Worm (Caenorhabditis elegans) whole organism, L3 larva: ENCODE data around the gene pccb-1.
A peak's percentile ranks its signal among the peaks of the same experiment; 100 is the strongest.

Experiments
- R02D3.7 ChIP-seq: fragments of 150-350 bp; optimal IDR thresholded peaks from 2 replicates; lab custom pipeline; 2014; ENCODE audit warnings: missing biosample characterization, missing genetic modification characterization
- ZK546.5 ChIP-seq: sonication (generic microtip); optimal IDR thresholded peaks from 2 replicates; lab custom pipeline; 2017; ENCODE audit warnings: missing biosample characterization, missing genetic modification characterization
- aly-2 ChIP-seq: fragments of 150-350 bp; optimal IDR thresholded peaks from 2 replicates; lab custom pipeline; 2014; ENCODE audit warnings: missing biosample characterization, missing genetic modification characterization
- ama-1 ChIP-seq: fragments of 150-350 bp; optimal IDR thresholded peaks from 2 replicates; lab custom pipeline; 2018
- ceh-16 ChIP-seq: sonication (generic microtip); optimal IDR thresholded peaks from 2 replicates; lab custom pipeline; 2017; ENCODE audit warnings: missing biosample characterization, missing genetic modification characterization
- ceh-28 ChIP-seq: fragments of 150-350 bp; optimal IDR thresholded peaks from 2 replicates; lab custom pipeline; 2014; ENCODE audit warnings: missing biosample characterization, missing genetic modification reagents, missing genetic modification characterization
- ceh-82 ChIP-seq: fragments of 150-350 bp; optimal IDR thresholded peaks from 2 replicates; lab custom pipeline; 2014; ENCODE audit warnings: missing biosample characterization, missing genetic modification characterization
- ceh-9 ChIP-seq: sonication (generic microtip); optimal IDR thresholded peaks from 2 replicates; lab custom pipeline; 2018; ENCODE audit warnings: missing biosample characterization, missing genetic modification characterization
- daf-12 ChIP-seq: fragments of 150-350 bp; optimal IDR thresholded peaks from 2 replicates; lab custom pipeline; 2014; ENCODE audit warnings: missing biosample characterization, missing genetic modification reagents, missing genetic modification characterization
- egl-27 ChIP-seq: sonication (generic microtip); optimal IDR thresholded peaks from 4 replicates; lab custom pipeline; 2017; ENCODE audit warnings: missing biosample characterization, missing genetic modification reagents, missing genetic modification characterization
- egl-5 ChIP-seq: fragments of 150-350 bp; optimal IDR thresholded peaks from 2 replicates; lab custom pipeline; 2017; ENCODE audit warnings: missing biosample characterization, missing genetic modification reagents, missing genetic modification characterization, inconsistent platforms
- elt-1 ChIP-seq: fragments of 150-350 bp; optimal IDR thresholded peaks from 2 replicates; lab custom pipeline; 2014; ENCODE audit warnings: missing biosample characterization, missing genetic modification characterization
- elt-2 ChIP-seq: sonication (generic microtip); optimal IDR thresholded peaks from 2 replicates; lab custom pipeline; 2016; ENCODE audit warnings: missing genetic modification reagents, mild to moderate bottlenecking, missing genetic modification characterization, missing compliant biosample characterization
- elt-3 ChIP-seq, 3 experiments: fragments of 150-350 bp in 1 of 3; sonication (generic microtip) in 2 of 3; optimal IDR thresholded peaks; 2 replicates in 2 of 3; 4 replicates in 1 of 3; lab custom pipeline; 2014 to 2017; ENCODE audit warnings: missing biosample characterization in 3 of 3, missing genetic modification characterization in 3 of 3
- eor-1 ChIP-seq, 2 experiments: fragments of 150-350 bp; optimal IDR thresholded peaks; 2 replicates each; lab custom pipeline; 2014 to 2018; ENCODE audit warnings: missing biosample characterization in 2 of 2, missing genetic modification characterization in 2 of 2
- fkh-10 ChIP-seq: sonication (generic microtip); optimal IDR thresholded peaks from 2 replicates; lab custom pipeline; 2017; ENCODE audit warnings: missing biosample characterization, missing genetic modification reagents, missing genetic modification characterization
- fkh-2 ChIP-seq: fragments of 150-350 bp; optimal IDR thresholded peaks from 2 replicates; lab custom pipeline; 2014; ENCODE audit warnings: missing biosample characterization, missing genetic modification reagents, missing genetic modification characterization
- fos-1 ChIP-seq: fragments of 150-350 bp; optimal IDR thresholded peaks from 2 replicates; lab custom pipeline; 2014; ENCODE audit warnings: missing biosample characterization, missing genetic modification characterization
- hmg-11 ChIP-seq: sonication (generic microtip); optimal IDR thresholded peaks from 2 replicates; lab custom pipeline; 2016; ENCODE audit warnings: missing genetic modification characterization, missing compliant biosample characterization
- jun-1 ChIP-seq: fragments of 150-350 bp; optimal IDR thresholded peaks from 2 replicates; lab custom pipeline; 2014; ENCODE audit warnings: missing biosample characterization, missing genetic modification reagents, missing genetic modification characterization
- lin-15B ChIP-seq: fragments of 150-350 bp; optimal IDR thresholded peaks from 2 replicates; lab custom pipeline; 2014; ENCODE audit warnings: missing biosample characterization, missing genetic modification characterization
- lin-39 ChIP-seq: fragments of 150-350 bp; optimal IDR thresholded peaks from 2 replicates; lab custom pipeline; 2018; ENCODE audit warnings: missing biosample characterization, missing genetic modification reagents, missing genetic modification characterization
- lsy-12 ChIP-seq: sonication (generic microtip); optimal IDR thresholded peaks from 2 replicates; lab custom pipeline; 2016; ENCODE audit warnings: mild to moderate bottlenecking, missing genetic modification characterization, missing compliant biosample characterization
- mdl-1 ChIP-seq: fragments of 150-350 bp; optimal IDR thresholded peaks from 2 replicates; lab custom pipeline; 2014; ENCODE audit warnings: missing biosample characterization, missing genetic modification characterization
- mml-1 ChIP-seq: fragments of 150-350 bp; sonication (generic microtip); optimal IDR thresholded peaks from 3 replicates; lab custom pipeline; 2014; ENCODE audit warnings: missing biosample characterization, missing genetic modification characterization
- nfya-1 ChIP-seq: sonication (generic microtip); optimal IDR thresholded peaks from 2 replicates; lab custom pipeline; 2017; ENCODE audit warnings: missing genetic modification characterization, mild to moderate bottlenecking, missing compliant biosample characterization, antibody characterized with exemption, moderate library complexity; ENCODE audit not compliant: insufficient read depth
- nhr-11 ChIP-seq: fragments of 150-350 bp; optimal IDR thresholded peaks from 2 replicates; lab custom pipeline; 2014; ENCODE audit warnings: missing biosample characterization, missing genetic modification characterization
- nhr-12 ChIP-seq: fragments of 150-350 bp; optimal IDR thresholded peaks from 2 replicates; lab custom pipeline; 2014; ENCODE audit warnings: missing biosample characterization, missing genetic modification characterization
- nhr-23 ChIP-seq: fragments of 150-350 bp; optimal IDR thresholded peaks from 2 replicates; lab custom pipeline; 2014; ENCODE audit warnings: missing biosample characterization, missing genetic modification reagents, missing genetic modification characterization
- nhr-237 ChIP-seq: fragments of 150-350 bp; optimal IDR thresholded peaks from 2 replicates; lab custom pipeline; 2014; ENCODE audit warnings: missing biosample characterization, missing genetic modification characterization
- nhr-25 ChIP-seq: sonication (generic microtip); optimal IDR thresholded peaks from 2 replicates; lab custom pipeline; 2017; ENCODE audit warnings: missing biosample characterization, missing genetic modification characterization
- nhr-28 ChIP-seq: fragments of 150-350 bp; optimal IDR thresholded peaks from 2 replicates; lab custom pipeline; 2014; ENCODE audit warnings: missing biosample characterization, missing genetic modification characterization
- nhr-43 ChIP-seq: sonication (generic microtip); optimal IDR thresholded peaks from 2 replicates; lab custom pipeline; 2016; ENCODE audit warnings: mild to moderate bottlenecking, missing genetic modification characterization, missing compliant biosample characterization; ENCODE audit not compliant: poor library complexity, severe bottlenecking
- nhr-67 ChIP-seq: fragments of 150-350 bp; optimal IDR thresholded peaks from 2 replicates; lab custom pipeline; 2014; ENCODE audit warnings: missing biosample characterization, missing genetic modification characterization
- nhr-76 ChIP-seq: fragments of 150-350 bp; sonication (generic microtip); optimal IDR thresholded peaks from 5 replicates; lab custom pipeline; 2014; ENCODE audit warnings: missing biosample characterization, missing genetic modification characterization
- nhr-77 ChIP-seq: fragments of 150-350 bp; optimal IDR thresholded peaks from 2 replicates; lab custom pipeline; 2014; ENCODE audit warnings: missing biosample characterization, missing genetic modification characterization
- pha-4 ChIP-seq: fragments of 150-350 bp; optimal IDR thresholded peaks from 2 replicates; lab custom pipeline; 2014; ENCODE audit warnings: missing biosample characterization, missing genetic modification reagents, missing genetic modification characterization
- pqm-1 ChIP-seq: fragments of 150-350 bp; optimal IDR thresholded peaks from 2 replicates; lab custom pipeline; 2017; ENCODE audit warnings: missing biosample characterization, missing genetic modification characterization, inconsistent platforms
- sea-2 ChIP-seq: fragments of 150-350 bp; sonication (generic microtip); optimal IDR thresholded peaks from 4 replicates; lab custom pipeline; 2014; ENCODE audit warnings: missing biosample characterization, missing genetic modification reagents, missing genetic modification characterization
- skn-1 ChIP-seq: fragments of 150-350 bp; optimal IDR thresholded peaks from 2 replicates; lab custom pipeline; 2014; ENCODE audit warnings: missing biosample characterization, missing genetic modification characterization
- snpc-4 ChIP-seq: fragments of 150-350 bp; optimal IDR thresholded peaks from 2 replicates; lab custom pipeline; 2014; ENCODE audit warnings: missing biosample characterization, missing genetic modification characterization
- tbx-2 ChIP-seq: sonication (generic microtip); optimal IDR thresholded peaks from 2 replicates; lab custom pipeline; 2016; ENCODE audit warnings: mild to moderate bottlenecking, missing genetic modification characterization, missing compliant biosample characterization
- unc-39 ChIP-seq: sonication (generic microtip); optimal IDR thresholded peaks from 4 replicates; lab custom pipeline; 2017; ENCODE audit warnings: missing biosample characterization, missing genetic modification characterization
- unc-62 ChIP-seq: fragments of 150-350 bp; sonication (generic microtip); optimal IDR thresholded peaks from 4 replicates; lab custom pipeline; 2014; ENCODE audit warnings: missing biosample characterization, missing genetic modification reagents, missing genetic modification characterization
- zag-1 ChIP-seq: fragments of 150-350 bp; optimal IDR thresholded peaks from 2 replicates; lab custom pipeline; 2014; ENCODE audit warnings: missing biosample characterization, missing genetic modification characterization
- ztf-11 ChIP-seq: fragments of 150-350 bp; optimal IDR thresholded peaks from 2 replicates; lab custom pipeline; 2014; ENCODE audit warnings: missing biosample characterization, missing genetic modification characterization
- ztf-4 ChIP-seq: fragments of 150-350 bp; optimal IDR thresholded peaks from 2 replicates; lab custom pipeline; 2014; ENCODE audit warnings: missing biosample characterization, missing genetic modification characterization

The pccb-1 gene

ce11 chrX:3106137-3106536 lies 16.8 kb downstream of the pccb-1 start, which contains the start of gene K10B3.5:
Gene K10B3.5 (minus strand): TSS chrX:3106479.
- TF ChIP-seq ceh-16 = no peak
- TF ChIP-seq fkh-2 (tag; lab: Kevin White, UChicago) = no peak
- TF ChIP-seq egl-27 (tag; lab: Kevin White, UChicago) = no peak
- no peak for TF ChIP-seq sea-2 (GFP tag; lab: Kevin White, UChicago)
- peak; percentile 78 for TF ChIP-seq snpc-4
- TF ChIP-seq nhr-28 (tag; lab: Kevin White, UChicago) = no peak
- TF ChIP-seq jun-1 (tag; lab: Kevin White, UChicago) = no peak
- TF ChIP-seq daf-12 = no peak
- peak; percentile 4 for TF ChIP-seq skn-1 (tag; lab: Kevin White, UChicago)
- peak; percentile 77 for TF ChIP-seq lin-39 (tag; lab: Kevin White, UChicago)
- TF ChIP-seq nhr-12 (tag; lab: Kevin White, UChicago) = no peak
- no peak for TF ChIP-seq aly-2
- no peak for TF ChIP-seq nhr-67 (tag; lab: Kevin White, UChicago)
- TF ChIP-seq ama-1 (lab: Kevin White, UChicago) = peak; percentile 33
- TF ChIP-seq nhr-43 (tag; lab: Kevin White, UChicago) = peak; percentile 46
- peak; percentile 87 for TF ChIP-seq pha-4 (tag; lab: Kevin White, UChicago)
- TF ChIP-seq unc-39 (tag; lab: Kevin White, UChicago) = no peak
- no peak for TF ChIP-seq eor-1 (tag; optimal IDR thresholded peaks at IDR 0.05; lab: Kevin White, UChicago)
- no peak for TF ChIP-seq mdl-1 (tag; lab: Kevin White, UChicago)
- no peak for TF ChIP-seq nhr-77 (tag; lab: Kevin White, UChicago)
- TF ChIP-seq elt-2 (tag; lab: Kevin White, UChicago) = peak; percentile 50
- no peak for TF ChIP-seq zag-1 (tag; lab: Kevin White, UChicago)
- no peak for TF ChIP-seq ceh-28 (tag; lab: Kevin White, UChicago)
- TF ChIP-seq nhr-23 (tag; lab: Kevin White, UChicago) = peak; percentile 54
- no peak for TF ChIP-seq fkh-10 (GFP tag; lab: Kevin White, UChicago)
- no peak for TF ChIP-seq nhr-11 (tag; lab: Kevin White, UChicago)
- TF ChIP-seq nhr-76 (tag; lab: Kevin White, UChicago) = no peak
- peak; percentile 81 for TF ChIP-seq nhr-25 (tag; lab: Kevin White, UChicago)
- no peak for TF ChIP-seq tbx-2 (tag; lab: Kevin White, UChicago)
- TF ChIP-seq R02D3.7 = no peak
- no peak for TF ChIP-seq elt-1 (tag; lab: Kevin White, UChicago)
- TF ChIP-seq elt-3 (tag; optimal IDR thresholded peaks at IDR 0.05; lab: Kevin White, UChicago) = no peak
- TF ChIP-seq ztf-4 (tag; lab: Kevin White, UChicago) = no peak
- TF ChIP-seq unc-62 (GFP tag; lab: Kevin White, UChicago) = no peak
- TF ChIP-seq hmg-11 = peak; percentile 65
- no peak for TF ChIP-seq mml-1
- TF ChIP-seq nfya-1 = peak; percentile 73
- peak; percentile 11 for TF ChIP-seq pqm-1 (tag; lab: Kevin White, UChicago)
- peak; percentile 47 for TF ChIP-seq lin-15B (tag; lab: Kevin White, UChicago)
- no peak for TF ChIP-seq nhr-237
- no peak for TF ChIP-seq ceh-82 (tag; lab: Kevin White, UChicago)
- no peak for TF ChIP-seq ZK546.5
- no peak for TF ChIP-seq ceh-9 (tag; lab: Kevin White, UChicago)
- TF ChIP-seq ztf-11 (tag; lab: Kevin White, UChicago) = no peak
- no peak for TF ChIP-seq fos-1 (tag; lab: Kevin White, UChicago)
- peak; percentile 73 for TF ChIP-seq egl-5 (tag; lab: Kevin White, UChicago)
- TF ChIP-seq lsy-12 = no peak
